Worm (Caenorhabditis elegans) whole organism, L1 larva: Measurements from ENCODE around the gene hlh-27.

Source experiments
- C04F5.9 ChIP-seq: sonication (generic microtip); optimal IDR thresholded peaks from 2 replicates; lab custom pipeline; 2016; ENCODE audit warnings: missing genetic modification characterization, missing compliant biosample characterization
- C16A3.4 ChIP-seq: fragments of 150-350 bp; optimal IDR thresholded peaks from 2 replicates; lab custom pipeline; 2014; ENCODE audit warnings: missing biosample characterization, missing genetic modification characterization
- C34B4.2 ChIP-seq: sonication (generic microtip); optimal IDR thresholded peaks from 2 replicates; lab custom pipeline; 2017; ENCODE audit warnings: mild to moderate bottlenecking, missing genetic modification characterization, missing compliant biosample characterization
- aha-1 ChIP-seq: fragments of 150-350 bp; optimal IDR thresholded peaks from 2 replicates; lab custom pipeline; 2014; ENCODE audit warnings: missing biosample characterization, missing genetic modification characterization
- alr-1 ChIP-seq: fragments of 200-800 bp; sonication (Bioruptor generic); optimal IDR thresholded peaks from 2 replicates; lab custom pipeline; 2018; ENCODE audit warnings: borderline replicate concordance, mild to moderate bottlenecking, missing genetic modification characterization, missing compliant biosample characterization
- aly-2 ChIP-seq: fragments of 150-350 bp; optimal IDR thresholded peaks from 2 replicates; lab custom pipeline; 2014; ENCODE audit warnings: missing biosample characterization, missing genetic modification characterization
- ama-1 ChIP-seq: fragments of 150-350 bp; optimal IDR thresholded peaks from 2 replicates; lab custom pipeline; 2014
- blmp-1 ChIP-seq: fragments of 150-350 bp; optimal IDR thresholded peaks from 2 replicates; lab custom pipeline; 2014; ENCODE audit warnings: missing biosample characterization, missing genetic modification characterization
- ceh-63 ChIP-seq: fragments of 200-800 bp; sonication (Bioruptor generic); optimal IDR thresholded peaks from 2 replicates; lab custom pipeline; 2018; ENCODE audit warnings: mild to moderate bottlenecking, missing genetic modification characterization, missing compliant biosample characterization
- ceh-8 ChIP-seq: fragments of 200-800 bp; sonication (Bioruptor generic); optimal IDR thresholded peaks from 2 replicates; lab custom pipeline; 2018; ENCODE audit warnings: mild to moderate bottlenecking, missing genetic modification characterization, moderate library complexity, missing compliant biosample characterization
- ceh-88 ChIP-seq: fragments of 200-800 bp; sonication (Bioruptor generic); IDR thresholded peaks from 2 replicates; pipeline ENCODE4 v1.3.6; 2022; ENCODE audit warnings: missing genetic modification characterization, missing compliant biosample characterization
- ces-1 ChIP-seq: fragments of 150-350 bp; optimal IDR thresholded peaks from 2 replicates; lab custom pipeline; 2014; ENCODE audit warnings: missing biosample characterization, missing genetic modification reagents, missing genetic modification characterization
- dpl-1 ChIP-seq, 3 experiments: fragments of 150-350 bp in 2 of 3; sonication (generic microtip) in 1 of 3; optimal IDR thresholded peaks; 2 replicates each; lab custom pipeline; 2014 to 2017; ENCODE audit warnings: missing biosample characterization in 3 of 3, missing genetic modification characterization in 3 of 3, missing genetic modification reagents in 3 of 3
- dsc-1 ChIP-seq: sonication (generic microtip); optimal IDR thresholded peaks from 2 replicates; lab custom pipeline; 2016; ENCODE audit warnings: mild to moderate bottlenecking, missing genetic modification characterization, missing compliant biosample characterization
- egl-13 ChIP-seq: sonication (generic microtip); optimal IDR thresholded peaks from 2 replicates; lab custom pipeline; 2016; ENCODE audit warnings: missing genotype, missing genetic modification reagents, missing genetic modification characterization, missing compliant biosample characterization
- elt-2 ChIP-seq: sonication (generic microtip); optimal IDR thresholded peaks from 2 replicates; lab custom pipeline; 2016; ENCODE audit warnings: missing genetic modification characterization, mild to moderate bottlenecking, inconsistent platforms, missing compliant biosample characterization, missing genetic modification reagents
- fkh-10 ChIP-seq: sonication (generic microtip); optimal IDR thresholded peaks from 2 replicates; lab custom pipeline; 2017; ENCODE audit warnings: missing biosample characterization, missing genetic modification reagents, missing genetic modification characterization
- fkh-4 ChIP-seq: sonication (generic microtip); optimal IDR thresholded peaks from 2 replicates; lab custom pipeline; 2016; ENCODE audit warnings: missing compliant biosample characterization, missing genetic modification characterization, borderline replicate concordance
- fkh-8 ChIP-seq: sonication (generic microtip); optimal IDR thresholded peaks from 2 replicates; lab custom pipeline; 2016; ENCODE audit warnings: mild to moderate bottlenecking, missing genetic modification characterization, missing compliant biosample characterization
- fos-1 ChIP-seq: fragments of 150-350 bp; optimal IDR thresholded peaks from 2 replicates; lab custom pipeline; 2014; ENCODE audit warnings: missing biosample characterization, missing genetic modification characterization
- hlh-17 ChIP-seq: fragments of 200-800 bp; sonication (Bioruptor generic); optimal IDR thresholded peaks from 2 replicates; lab custom pipeline; 2018; ENCODE audit warnings: missing genetic modification characterization, mild to moderate bottlenecking, missing compliant biosample characterization, moderate library complexity, borderline replicate concordance
- hlh-4 ChIP-seq: sonication (generic microtip); optimal IDR thresholded peaks from 2 replicates; lab custom pipeline; 2016; ENCODE audit warnings: mild to moderate bottlenecking, missing genetic modification characterization, missing compliant biosample characterization
- hpl-2 ChIP-seq: fragments of 150-350 bp; optimal IDR thresholded peaks from 2 replicates; lab custom pipeline; 2014; ENCODE audit warnings: missing biosample characterization, missing genetic modification reagents, missing genetic modification characterization
- irx-1 ChIP-seq: sonication (generic microtip); optimal IDR thresholded peaks from 2 replicates; lab custom pipeline; 2016; ENCODE audit warnings: missing genetic modification characterization, missing compliant biosample characterization
- isw-1 ChIP-seq: fragments of 200-800 bp; sonication (Bioruptor generic); IDR thresholded peaks from 2 replicates; pipeline ENCODE4 v1.3.6; 2022; ENCODE audit warnings: missing genetic modification characterization, missing compliant biosample characterization
- jun-1 ChIP-seq: fragments of 150-350 bp; optimal IDR thresholded peaks from 2 replicates; lab custom pipeline; 2014; ENCODE audit warnings: missing biosample characterization, missing genetic modification reagents, missing genetic modification characterization
- lin-13 ChIP-seq: fragments of 150-350 bp; optimal IDR thresholded peaks from 2 replicates; lab custom pipeline; 2014; ENCODE audit warnings: missing biosample characterization, missing genetic modification reagents, missing genetic modification characterization
- lin-14 ChIP-seq: fragments of 200-800 bp; sonication (Bioruptor generic); optimal IDR thresholded peaks from 2 replicates; lab custom pipeline; 2018; ENCODE audit warnings: mild to moderate bottlenecking, missing genetic modification characterization, moderate library complexity, missing compliant biosample characterization
- lin-15B ChIP-seq: fragments of 150-350 bp; sonication (generic microtip); optimal IDR thresholded peaks from 3 replicates; lab custom pipeline; 2014; ENCODE audit warnings: missing biosample characterization, missing genetic modification characterization
- lin-35 ChIP-seq, 2 experiments: fragments of 150-350 bp; optimal IDR thresholded peaks; 2 replicates each; lab custom pipeline; 2014; ENCODE audit warnings: missing biosample characterization in 2 of 2, missing genetic modification characterization in 2 of 2, missing genetic modification reagents in 2 of 2
- lin-39 ChIP-seq: fragments of 150-350 bp; optimal IDR thresholded peaks from 2 replicates; lab custom pipeline; 2014; ENCODE audit warnings: missing biosample characterization, missing genetic modification reagents, missing genetic modification characterization
- lir-3 ChIP-seq: sonication (generic microtip); optimal IDR thresholded peaks from 2 replicates; lab custom pipeline; 2016; ENCODE audit warnings: mild to moderate bottlenecking, missing genetic modification characterization, moderate library complexity, missing compliant biosample characterization; ENCODE audit not compliant: poor library complexity
- lsy-2 ChIP-seq, 2 experiments: fragments of 150-350 bp; optimal IDR thresholded peaks; 2 replicates each; lab custom pipeline; 2014; ENCODE audit warnings: missing biosample characterization in 2 of 2, missing genetic modification characterization in 2 of 2
- mab-9 ChIP-seq: fragments of 200-800 bp; sonication (Bioruptor generic); IDR thresholded peaks from 2 replicates; pipeline ENCODE4 v1.3.6; 2022; ENCODE audit warnings: missing genetic modification reagents, missing genetic modification characterization, missing compliant biosample characterization
- mep-1 ChIP-seq: fragments of 150-350 bp; optimal IDR thresholded peaks from 2 replicates; lab custom pipeline; 2014; ENCODE audit warnings: missing biosample characterization, missing genetic modification characterization
- nhr-11 ChIP-seq: fragments of 150-350 bp; optimal IDR thresholded peaks from 2 replicates; lab custom pipeline; 2014; ENCODE audit warnings: missing biosample characterization, missing genetic modification characterization
- nhr-28 ChIP-seq: fragments of 150-350 bp; optimal IDR thresholded peaks from 2 replicates; lab custom pipeline; 2014; ENCODE audit warnings: missing biosample characterization, missing genetic modification characterization
- nhr-76 ChIP-seq: sonication (generic microtip); optimal IDR thresholded peaks from 2 replicates; lab custom pipeline; 2017; ENCODE audit warnings: missing biosample characterization, missing genetic modification characterization
- nhr-77 ChIP-seq: fragments of 150-350 bp; optimal IDR thresholded peaks from 2 replicates; lab custom pipeline; 2014; ENCODE audit warnings: missing biosample characterization, missing genetic modification characterization
- nhr-85 ChIP-seq: sonication (generic microtip); peaks from one replicate; lab custom pipeline; 2016; ENCODE audit warnings: missing genetic modification characterization, inconsistent platforms, missing compliant biosample characterization
- snpc-4 ChIP-seq: fragments of 150-350 bp; optimal IDR thresholded peaks from 2 replicates; lab custom pipeline; 2014; ENCODE audit warnings: missing biosample characterization, missing genetic modification characterization
- snu-23 ChIP-seq: sonication (generic microtip); optimal IDR thresholded peaks from 2 replicates; lab custom pipeline; 2016; ENCODE audit warnings: missing genetic modification characterization, missing compliant biosample characterization
- sox-4 ChIP-seq: sonication (generic microtip); optimal IDR thresholded peaks from 2 replicates; lab custom pipeline; 2016; ENCODE audit warnings: missing genetic modification characterization, missing compliant biosample characterization
- sptf-1 ChIP-seq: fragments of 150-350 bp; optimal IDR thresholded peaks from 2 replicates; lab custom pipeline; 2014; ENCODE audit warnings: missing biosample characterization, missing genetic modification characterization
- sup-37 ChIP-seq: fragments of 200-800 bp; sonication (Bioruptor generic); optimal IDR thresholded peaks from 2 replicates; lab custom pipeline; 2018; ENCODE audit warnings: mild to moderate bottlenecking, missing genetic modification characterization, missing compliant biosample characterization
- swsn-7 ChIP-seq: sonication (generic microtip); optimal IDR thresholded peaks from 2 replicates; lab custom pipeline; 2016; ENCODE audit warnings: missing genetic modification characterization, missing compliant biosample characterization
- tlp-1 ChIP-seq: fragments of 150-350 bp; optimal IDR thresholded peaks from 2 replicates; lab custom pipeline; 2014; ENCODE audit warnings: missing biosample characterization, missing genetic modification characterization
- unc-30 ChIP-seq: sonication (generic microtip); optimal IDR thresholded peaks from 2 replicates; lab custom pipeline; 2017; ENCODE audit warnings: missing biosample characterization, missing genetic modification characterization
- unc-86 ChIP-seq: sonication (generic microtip); optimal IDR thresholded peaks from 2 replicates; lab custom pipeline; 2016; ENCODE audit warnings: missing genetic modification characterization, missing compliant biosample characterization
- unc-98 ChIP-seq: fragments of 200-800 bp; sonication (Bioruptor generic); IDR thresholded peaks from 2 replicates; pipeline ENCODE4 v1.3.6; 2022; ENCODE audit warnings: missing genetic modification characterization, missing compliant biosample characterization
- ztf-11 ChIP-seq, 2 experiments: sonication (generic microtip); optimal IDR thresholded peaks; 2 replicates each; lab custom pipeline; 2016 to 2017; ENCODE audit warnings: missing genetic modification characterization in 2 of 2, missing biosample characterization in 1 of 2, missing compliant biosample characterization in 1 of 2
- ztf-4 ChIP-seq: fragments of 150-350 bp; optimal IDR thresholded peaks from 2 replicates; lab custom pipeline; 2014; ENCODE audit warnings: missing biosample characterization, missing genetic modification characterization

The hlh-27 gene

ce11 chrII:5543476-5544144 is 3.6 kb upstream of the hlh-27 start:
- TF ChIP-seq nhr-11 (tag; lab: Kevin White, UChicago) (peak; percentile 96), ceh-63 (peak; percentile 95), elt-2 (tag; lab: Kevin White, UChicago) (peak; percentile 100), tlp-1 (tag; lab: Kevin White, UChicago) (no peak), ztf-11 (tag; optimal IDR thresholded peaks at IDR 0.05; lab: Kevin White, UChicago) (peak in 1 of 2 experiments; percentile 93), hlh-4 (peak; percentile 49), ces-1 (GFP tag; lab: Kevin White, UChicago) (peak; percentile 92), isw-1 (GFP tag; lab: Robert Waterston, UW) (peak; percentile 98), aha-1 (tag; lab: Kevin White, UChicago) (peak; percentile 62), fkh-10 (GFP tag; lab: Kevin White, UChicago) (peak; percentile 99), fkh-4 (tag; lab: Kevin White, UChicago) (peak; percentile 86), C34B4.2 (peak; percentile 67), sox-4 (peak; percentile 98), lin-39 (tag; lab: Kevin White, UChicago) (peak; percentile 96), snpc-4 (peak; percentile 100), irx-1 (tag; lab: Kevin White, UChicago) (peak; percentile 99), C16A3.4 (tag; lab: Kevin White, UChicago) (peak; percentile 99), sup-37 (GFP tag; lab: Kevin White, UChicago) (peak; percentile 98), nhr-77 (tag; lab: Kevin White, UChicago) (peak; percentile 99), egl-13 (peak; percentile 98), ceh-88 (GFP tag; lab: Robert Waterston, UW) (peak; percentile 98), ama-1 (lab: Kevin White, UChicago) (peak; percentile 100), ztf-4 (tag; lab: Kevin White, UChicago) (peak; percentile 99), nhr-76 (tag; lab: Kevin White, UChicago) (peak; percentile 98), snu-23 (GFP tag; lab: Kevin White, UChicago) (peak; percentile 100), ceh-8 (GFP tag; lab: Kevin White, UChicago) (peak; percentile 98), mab-9 (GFP tag; lab: Robert Waterston, UW) (peak; percentile 98), dpl-1 (GFP tag; optimal IDR thresholded peaks at IDR 0.05; lab: Kevin White, UChicago) (peak; percentile 80 to 85 (median 83)), nhr-28 (peak; percentile 69), dsc-1 (tag; lab: Kevin White, UChicago) (peak; percentile 99), alr-1 (no peak), lin-35 (GFP tag; optimal IDR thresholded peaks at IDR 0.05; lab: Kevin White, UChicago) (peak; percentile 86 to 94), hlh-17 (peak; percentile 92), lin-14 (GFP tag; lab: Kevin White, UChicago) (peak; percentile 99), swsn-7 (peak; percentile 100), aly-2 (tag; lab: Kevin White, UChicago) (peak; percentile 99), lir-3 (tag; lab: Kevin White, UChicago) (peak; percentile 92), unc-98 (GFP tag; lab: Robert Waterston, UW) (peak; percentile 79), fos-1 (tag; lab: Kevin White, UChicago) (peak; percentile 97), lin-13 (peak; percentile 96), mep-1 (tag; lab: Kevin White, UChicago) (peak; percentile 97), C04F5.9 (tag; lab: Kevin White, UChicago) (peak; percentile 95), jun-1 (tag; lab: Kevin White, UChicago) (peak; percentile 99), sptf-1 (tag; lab: Kevin White, UChicago) (no peak), lsy-2 (tag; optimal IDR thresholded peaks at IDR 0.05; lab: Kevin White, UChicago) (peak; percentile 96), lin-15B (tag; lab: Kevin White, UChicago) (peak; percentile 60), hpl-2 (GFP tag; lab: Kevin White, UChicago) (peak; percentile 98), blmp-1 (tag; lab: Kevin White, UChicago) (peak; percentile 81), nhr-85 (peak; percentile 99), fkh-8 (tag; lab: Kevin White, UChicago) (peak; percentile 98), unc-30 (tag; lab: Kevin White, UChicago) (peak; percentile 68), unc-86 (tag; lab: Kevin White, UChicago) (peak; percentile 98)
